Fruit fly (Drosophila melanogaster) whole organism, prepupa: ENCODE measurements around the gene CG4318.
A peak's percentile ranks its signal among the peaks of the same experiment; 100 is the strongest.

ENCODE experiments used
- Blimp-1 ChIP-seq: fragments of 200-800 bp; sonication (Bioruptor generic); optimal IDR thresholded peaks from 3 replicates; lab custom pipeline; 2017; ENCODE audit warnings: missing biosample characterization, missing genetic modification characterization, mild to moderate bottlenecking, moderate library complexity, missing genetic modification reagents
- CG10631 ChIP-seq: fragments of 200-800 bp; sonication (Bioruptor generic); optimal IDR thresholded peaks from 2 replicates; lab custom pipeline; 2016; ENCODE audit warnings: missing biosample characterization, missing genetic modification characterization
- CG10669 ChIP-seq: fragments of 200-800 bp; sonication (Bioruptor generic); optimal IDR thresholded peaks from 3 replicates; lab custom pipeline; 2018; ENCODE audit warnings: missing biosample characterization, mild to moderate bottlenecking, missing genetic modification characterization, moderate library complexity
- CG11294 ChIP-seq: fragments of 200-800 bp; sonication (Bioruptor generic); IDR thresholded peaks from 2 replicates; pipeline ENCODE4 v1.3.6; 2022; ENCODE audit warnings: missing biosample characterization, missing genetic modification characterization
- CG11762 ChIP-seq: fragments of 200-800 bp; sonication (Bioruptor generic); optimal IDR thresholded peaks from 3 replicates; lab custom pipeline; 2016; ENCODE audit warnings: missing biosample characterization, missing genetic modification characterization; ENCODE audit not compliant: insufficient read depth
- CG11902 ChIP-seq: fragments of 200-800 bp; sonication (Bioruptor generic); optimal IDR thresholded peaks from 3 replicates; lab custom pipeline; 2016; ENCODE audit warnings: missing biosample characterization, missing genetic modification characterization
- CG15336 ChIP-seq: fragments of 200-800 bp; sonication (Bioruptor generic); IDR thresholded peaks from 2 replicates; pipeline ENCODE4 v1.3.6; 2022; ENCODE audit warnings: missing biosample characterization, missing genetic modification characterization
- CG16779 ChIP-seq: fragments of 200-800 bp; sonication (Bioruptor generic); optimal IDR thresholded peaks from 3 replicates; lab custom pipeline; 2017; ENCODE audit warnings: missing biosample characterization, mild to moderate bottlenecking, missing genetic modification characterization
- CG34406 ChIP-seq: fragments of 200-800 bp; sonication (Bioruptor generic); optimal IDR thresholded peaks from 3 replicates; lab custom pipeline; 2016; ENCODE audit warnings: missing biosample characterization, missing genetic modification characterization
- CG4318 ChIP-seq: fragments of 200-800 bp; sonication (Bioruptor generic); optimal IDR thresholded peaks from 3 replicates; lab custom pipeline; 2017; ENCODE audit warnings: missing biosample characterization, mild to moderate bottlenecking, missing genetic modification characterization
- CG6163 ChIP-seq: fragments of 200-800 bp; sonication (Bioruptor generic); IDR thresholded peaks from 3 replicates; pipeline ENCODE4 v1.3.6; 2022; ENCODE audit warnings: missing biosample characterization, missing genetic modification characterization
- CG6276 ChIP-seq: fragments of 200-800 bp; sonication (Bioruptor generic); optimal IDR thresholded peaks from 2 replicates; lab custom pipeline; 2017; ENCODE audit warnings: missing biosample characterization, mild to moderate bottlenecking, missing genetic modification characterization
- CG6792 ChIP-seq: fragments of 200-800 bp; sonication (Bioruptor generic); optimal IDR thresholded peaks from 3 replicates; lab custom pipeline; 2016; ENCODE audit warnings: missing biosample characterization, missing genetic modification characterization
- CG6808 ChIP-seq: fragments of 200-800 bp; sonication (Bioruptor generic); optimal IDR thresholded peaks from 3 replicates; lab custom pipeline; 2017; ENCODE audit warnings: missing biosample characterization, missing genetic modification characterization, mild to moderate bottlenecking, moderate library complexity, missing genetic modification reagents
- CG7368 ChIP-seq: fragments of 200-800 bp; sonication (Bioruptor generic); optimal IDR thresholded peaks from 3 replicates; lab custom pipeline; 2016; ENCODE audit warnings: missing biosample characterization, missing genetic modification characterization
- CG8119 ChIP-seq: fragments of 200-800 bp; sonication (Bioruptor generic); IDR thresholded peaks from 3 replicates; pipeline ENCODE4 v1.3.6; 2022; ENCODE audit warnings: missing biosample characterization, missing genetic modification characterization
- CG8319 ChIP-seq: fragments of 200-800 bp; sonication (Bioruptor generic); optimal IDR thresholded peaks from 3 replicates; lab custom pipeline; 2016; ENCODE audit warnings: missing biosample characterization, missing genetic modification characterization
- CG8632 ChIP-seq: fragments of 200-800 bp; sonication (Bioruptor generic); optimal IDR thresholded peaks from 3 replicates; lab custom pipeline; 2016; ENCODE audit warnings: missing biosample characterization, missing genetic modification characterization
- CG9139 ChIP-seq: fragments of 200-800 bp; sonication (Bioruptor generic); optimal IDR thresholded peaks from 3 replicates; lab custom pipeline; 2017; ENCODE audit warnings: missing biosample characterization, mild to moderate bottlenecking, missing genetic modification characterization
- Eip75B ChIP-seq: fragments of 200-800 bp; sonication (Bioruptor generic); optimal IDR thresholded peaks from 3 replicates; lab custom pipeline; 2016; ENCODE audit warnings: missing biosample characterization, missing genetic modification characterization
- Eip93F ChIP-seq: fragments of 200-800 bp; sonication (Bioruptor generic); optimal IDR thresholded peaks from 2 replicates; lab custom pipeline; 2016; ENCODE audit warnings: missing biosample characterization, mild to moderate bottlenecking, missing genetic modification characterization
- Ets21C ChIP-seq: fragments of 200-800 bp; sonication (Bioruptor generic); optimal IDR thresholded peaks from 3 replicates; lab custom pipeline; 2016; ENCODE audit warnings: missing biosample characterization, missing genetic modification characterization
- Ets96B ChIP-seq: fragments of 200-800 bp; optimal IDR thresholded peaks from 2 replicates; lab custom pipeline; 2019; ENCODE audit warnings: missing biosample characterization, mild to moderate bottlenecking, missing genetic modification characterization, moderate library complexity
- Gug ChIP-seq: fragments of 200-800 bp; sonication (Bioruptor generic); IDR thresholded peaks from 2 replicates; pipeline ENCODE4 v1.3.6; 2022; ENCODE audit warnings: missing biosample characterization, missing genetic modification characterization
- Hr38 ChIP-seq: sonication (Bioruptor generic); optimal IDR thresholded peaks from 2 replicates; lab custom pipeline; 2016; ENCODE audit warnings: missing biosample characterization, missing genetic modification characterization
- Hr39 ChIP-seq: fragments of 200-800 bp; sonication (Bioruptor generic); optimal IDR thresholded peaks from 2 replicates; lab custom pipeline; 2016; ENCODE audit warnings: missing biosample characterization, missing genetic modification characterization
- Met ChIP-seq: fragments of 200-800 bp; sonication (Bioruptor generic); optimal IDR thresholded peaks from 3 replicates; lab custom pipeline; 2016; ENCODE audit warnings: missing biosample characterization, missing genetic modification characterization
- OdsH ChIP-seq: fragments of 200-800 bp; sonication (Bioruptor generic); optimal IDR thresholded peaks from 3 replicates; lab custom pipeline; 2016; ENCODE audit warnings: missing biosample characterization, missing genetic modification characterization
- Sox102F ChIP-seq: fragments of 200-800 bp; sonication (Bioruptor generic); optimal IDR thresholded peaks from 2 replicates; lab custom pipeline; 2016; ENCODE audit warnings: missing biosample characterization, mild to moderate bottlenecking, missing genetic modification characterization
- Sox14 ChIP-seq: fragments of 200-800 bp; sonication (Bioruptor generic); optimal IDR thresholded peaks from 3 replicates; lab custom pipeline; 2016; ENCODE audit warnings: missing biosample characterization, missing genetic modification characterization
- achi ChIP-seq: fragments of 200-800 bp; sonication (Bioruptor generic); optimal IDR thresholded peaks from 3 replicates; lab custom pipeline; 2016; ENCODE audit warnings: missing biosample characterization, missing genetic modification characterization
- acj6 ChIP-seq: fragments of 200-800 bp; sonication (Bioruptor generic); optimal IDR thresholded peaks from 3 replicates; lab custom pipeline; 2016; ENCODE audit warnings: missing biosample characterization, missing genetic modification characterization
- dsx ChIP-seq: fragments of 200-800 bp; optimal IDR thresholded peaks from 3 replicates; lab custom pipeline; 2019; ENCODE audit warnings: missing biosample characterization, mild to moderate bottlenecking, missing genetic modification characterization, moderate library complexity; ENCODE audit not compliant: poor library complexity, severe bottlenecking
- eg ChIP-seq: fragments of 200-800 bp; sonication (Bioruptor generic); IDR thresholded peaks from 3 replicates; pipeline ENCODE4 v1.3.6; 2022; ENCODE audit warnings: missing biosample characterization, missing genetic modification characterization
- fd59A ChIP-seq: fragments of 200-800 bp; sonication (Bioruptor generic); optimal IDR thresholded peaks from 2 replicates; lab custom pipeline; 2017; ENCODE audit warnings: missing biosample characterization, mild to moderate bottlenecking, missing genetic modification characterization, missing genetic modification reagents
- fd85E ChIP-seq: fragments of 200-800 bp; sonication (Bioruptor generic); optimal IDR thresholded peaks from 3 replicates; lab custom pipeline; 2016; ENCODE audit warnings: missing biosample characterization, missing genetic modification characterization
- fkh ChIP-seq: fragments of 200-800 bp; sonication (Bioruptor generic); optimal IDR thresholded peaks from 3 replicates; lab custom pipeline; 2017; ENCODE audit warnings: missing biosample characterization, mild to moderate bottlenecking, missing genetic modification characterization, moderate library complexity
- lz ChIP-seq: fragments of 200-800 bp; sonication (Bioruptor generic); optimal IDR thresholded peaks from 3 replicates; lab custom pipeline; 2016; ENCODE audit warnings: missing biosample characterization, missing genetic modification characterization
- net ChIP-seq: fragments of 200-800 bp; sonication (Bioruptor generic); optimal IDR thresholded peaks from 3 replicates; lab custom pipeline; 2016; ENCODE audit warnings: missing biosample characterization, missing genetic modification characterization
- ss ChIP-seq, 2 experiments: fragments of 200-800 bp; sonication (Bioruptor generic); optimal IDR thresholded peaks; 2 replicates in 1 of 2; 3 replicates in 1 of 2; lab custom pipeline; 2017 to 2018; ENCODE audit warnings: mild to moderate bottlenecking in 2 of 2, missing biosample characterization in 2 of 2, missing genetic modification characterization in 2 of 2, moderate library complexity in 1 of 2
- svp ChIP-seq: fragments of 200-800 bp; sonication (Bioruptor generic); peaks from one replicate; lab custom pipeline; 2016; ENCODE audit warnings: missing biosample characterization, missing genetic modification characterization
- topi ChIP-seq: fragments of 200-800 bp; sonication (Bioruptor generic); optimal IDR thresholded peaks from 3 replicates; lab custom pipeline; 2016; ENCODE audit warnings: missing biosample characterization, missing genetic modification characterization

Gene CG4318

DNA sequence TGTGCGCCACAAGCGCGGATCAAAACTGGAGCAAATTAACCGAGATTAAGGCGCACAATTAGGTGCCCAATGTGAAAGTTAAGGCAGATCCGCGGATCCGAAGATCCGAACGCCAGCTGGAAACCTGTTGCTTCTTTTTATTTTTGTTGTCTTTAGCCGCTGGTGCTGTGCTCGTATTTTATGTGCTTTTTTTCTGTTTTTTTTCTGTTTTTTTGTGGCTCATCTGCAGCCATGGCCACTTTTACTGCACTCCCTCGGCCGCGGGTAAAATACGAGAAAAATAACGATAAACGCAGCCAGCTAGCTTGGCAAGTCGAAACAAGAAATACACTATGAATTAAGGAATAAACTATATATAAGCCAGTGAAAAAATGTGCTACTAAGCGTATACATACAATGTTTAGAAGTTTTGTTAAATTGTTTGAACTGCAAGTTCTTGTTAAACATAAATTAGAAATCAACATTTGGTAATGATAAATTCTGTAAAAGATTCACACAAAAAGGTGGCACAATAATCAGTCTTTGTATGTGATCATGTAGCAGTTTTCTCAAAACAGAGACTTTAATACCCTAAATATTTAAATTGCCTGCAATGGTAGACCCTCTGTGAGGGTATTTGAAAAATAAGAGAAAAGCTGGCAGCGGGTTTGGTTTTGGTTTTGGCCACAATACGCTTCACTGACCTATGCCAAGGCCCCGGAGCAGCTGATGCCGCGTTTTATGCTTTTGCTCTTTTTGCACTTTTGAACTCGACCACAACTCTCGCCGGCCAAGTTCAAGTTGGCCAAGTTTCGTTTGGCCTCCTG lies 38.1 kb downstream of the CG4318 start (continued):
- TF ChIP-seq fkh (GFP tag; lab: Kevin White, UChicago) (no peak), CG10631 (GFP tag; lab: Kevin White, UChicago) (no peak), CG7368 (GFP tag; lab: Kevin White, UChicago) (no peak), lz (GFP tag; lab: Kevin White, UChicago) (peak; percentile 7), Sox14 (GFP tag; lab: Kevin White, UChicago) (no peak), Ets96B (tag; lab: Kevin White, UChicago) (peak; percentile 31), Blimp-1 (GFP tag; lab: Kevin White, UChicago) (peak; percentile 6), fd59A (GFP tag; lab: Kevin White, UChicago) (no peak), Ets21C (GFP tag; lab: Kevin White, UChicago) (no peak), achi (GFP tag; lab: Kevin White, UChicago) (no peak), topi (GFP tag; lab: Kevin White, UChicago) (peak; percentile 21), CG16779 (tag; lab: Kevin White, UChicago) (peak; percentile 31), CG8319 (GFP tag; lab: Kevin White, UChicago) (no peak), eg (GFP tag; lab: Robert Waterston, UW) (peak; percentile 39; the same call in 1 of the 3 replicates), Eip75B (no peak), Sox102F (GFP tag; lab: Kevin White, UChicago) (no peak), Hr38 (GFP tag; lab: Kevin White, UChicago) (no peak), net (GFP tag; lab: Kevin White, UChicago) (peak; percentile 34), Met (peak; percentile 24), CG6276 (GFP tag; lab: Kevin White, UChicago) (peak; percentile 14), CG6792 (GFP tag; lab: Kevin White, UChicago) (no peak), svp (GFP tag; lab: Kevin White, UChicago) (peak; percentile 70), CG8632 (no peak)

DNA sequence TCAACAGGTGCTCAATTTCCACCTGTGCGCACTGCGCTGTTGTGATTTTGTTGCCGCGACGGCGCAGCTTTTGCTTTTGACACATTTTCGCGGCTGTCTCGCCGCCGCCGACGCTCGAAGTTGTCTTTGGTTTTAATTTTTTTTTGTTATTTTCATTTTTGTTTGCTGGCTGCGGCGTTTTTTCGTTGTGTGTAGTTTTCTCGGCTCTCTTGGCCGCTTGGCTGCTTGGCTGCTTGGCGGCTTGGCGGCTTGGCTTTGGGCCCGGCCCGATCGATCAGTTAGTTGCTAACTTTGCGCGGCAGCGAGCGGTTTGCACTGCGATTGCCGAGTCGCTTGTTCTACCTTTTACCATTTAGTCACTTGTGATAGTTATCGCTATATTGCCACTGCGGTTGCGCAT lies 39.9 kb downstream of the CG4318 start, which contains the start of gene CG42237:
Gene CG42237, plus strand, starts transcription at position 271 of the 400 bp plus-strand sequence.
- TF ChIP-seq CG10631 (GFP tag; lab: Kevin White, UChicago) (no peak), OdsH (peak; percentile 20), Hr38 (GFP tag; lab: Kevin White, UChicago) (no peak), CG8119 (GFP tag; lab: Robert Waterston, UW) (peak; percentile 69), acj6 (no peak), Eip75B (peak; percentile 8), ss (GFP tag; optimal IDR thresholded peaks at IDR 0.05; lab: Kevin White, UChicago) (peak; percentile 34), CG6808 (GFP tag; lab: Kevin White, UChicago) (peak; percentile 51), CG8632 (peak; percentile 8), CG6163 (GFP tag; lab: Robert Waterston, UW) (peak; percentile 49; the same call in 1 of the 3 replicates), Gug (GFP tag; lab: Robert Waterston, UW) (peak; percentile 18; the same call in 1 of the 2 replicates), CG9139 (GFP tag; lab: Kevin White, UChicago) (peak; percentile 44), CG7368 (GFP tag; lab: Kevin White, UChicago) (no peak), CG6276 (GFP tag; lab: Kevin White, UChicago) (peak; percentile 21), dsx (GFP tag; lab: Kevin White, UChicago) (peak; percentile 24), eg (GFP tag; lab: Robert Waterston, UW) (peak; percentile 77; the same call in 2 of the 3 replicates), CG15336 (peak; percentile 65; the same call in 1 of the 2 replicates), net (GFP tag; lab: Kevin White, UChicago) (peak; percentile 29), Ets96B (tag; lab: Kevin White, UChicago) (peak; percentile 9)

dm6 chrX:13113863-13114407 lies 40.8 kb downstream of the CG4318 start:
- TF ChIP-seq CG11902 (GFP tag; lab: Kevin White, UChicago) (no peak), eg (GFP tag; lab: Robert Waterston, UW) (0 out of 3 replicates have a peak, but pooled peaks have one; percentile 21), CG6163 (GFP tag; lab: Robert Waterston, UW) (peak; percentile 29; the same call in 1 of the 3 replicates), CG4318 (GFP tag; lab: Kevin White, UChicago) (no peak), CG34406 (GFP tag; lab: Kevin White, UChicago) (no peak), CG8119 (GFP tag; lab: Robert Waterston, UW) (0 out of 3 replicates have a peak, but pooled peaks have one; percentile 20), svp (GFP tag; lab: Kevin White, UChicago) (peak; percentile 51), CG8319 (GFP tag; lab: Kevin White, UChicago) (no peak), OdsH (no peak), achi (GFP tag; lab: Kevin White, UChicago) (no peak), Sox102F (GFP tag; lab: Kevin White, UChicago) (no peak), fd85E (GFP tag; lab: Kevin White, UChicago) (no peak), CG11762 (no peak), Hr39 (GFP tag; lab: Kevin White, UChicago) (no peak), Eip93F (no peak), topi (GFP tag; lab: Kevin White, UChicago) (no peak), CG6808 (GFP tag; lab: Kevin White, UChicago) (no peak), CG11294 (GFP tag; lab: Robert Waterston, UW) (no peak), CG15336 (no peak), Blimp-1 (GFP tag; lab: Kevin White, UChicago) (peak; percentile 51), CG10669 (GFP tag; lab: Kevin White, UChicago) (no peak), CG9139 (GFP tag; lab: Kevin White, UChicago) (no peak)
